Fruit fly (Drosophila melanogaster) whole organism, embryonic: ENCODE results near the gene CG18262.

ENCODE experiments used
- BtbVII ChIP-seq: fragments of 200-800 bp; sonication (Bioruptor generic); optimal IDR thresholded peaks from 3 replicates; lab custom pipeline; 2017; ENCODE audit warnings: missing biosample characterization, mild to moderate bottlenecking, missing genetic modification characterization
- Bteb2 ChIP-seq: fragments of 200-800 bp; sonication (Bioruptor generic); optimal IDR thresholded peaks from 2 replicates; lab custom pipeline; 2016; ENCODE audit warnings: missing biosample characterization, missing genetic modification characterization
- CG12104 ChIP-seq: fragments of 200-800 bp; sonication (Bioruptor generic); optimal IDR thresholded peaks from 3 replicates; lab custom pipeline; 2016; ENCODE audit warnings: missing biosample characterization, missing genetic modification characterization
- CG1233 ChIP-seq: fragments of 200-800 bp; sonication (Bioruptor generic); optimal IDR thresholded peaks from 4 replicates; lab custom pipeline; 2018; ENCODE audit warnings: missing biosample characterization, mild to moderate bottlenecking, missing genetic modification characterization
- CG13775 ChIP-seq: fragments of 200-800 bp; sonication (Bioruptor generic); optimal IDR thresholded peaks from 3 replicates; lab custom pipeline; 2017; ENCODE audit warnings: missing biosample characterization, mild to moderate bottlenecking, missing genetic modification characterization
- CG14965 ChIP-seq: fragments of 200-800 bp; sonication (Bioruptor generic); optimal IDR thresholded peaks from 2 replicates; lab custom pipeline; 2016; ENCODE audit warnings: missing biosample characterization, missing genetic modification characterization, borderline replicate concordance
- CG15269 ChIP-seq: fragments of 200-800 bp; sonication (Bioruptor generic); optimal IDR thresholded peaks from 2 replicates; lab custom pipeline; 2018; ENCODE audit warnings: missing biosample characterization, mild to moderate bottlenecking, missing genetic modification characterization, moderate library complexity
- CG1647 ChIP-seq: fragments of 200-800 bp; sonication (Bioruptor generic); optimal IDR thresholded peaks from 3 replicates; lab custom pipeline; 2016; ENCODE audit warnings: missing biosample characterization, missing genetic modification characterization
- CG16779 ChIP-seq: fragments of 200-800 bp; sonication (Bioruptor generic); IDR thresholded peaks from 2 replicates; pipeline ENCODE4 v1.3.6; 2022; ENCODE audit warnings: missing biosample characterization, missing genetic modification characterization
- CG16813 ChIP-seq: fragments of 200-800 bp; sonication (Bioruptor generic); IDR thresholded peaks from 3 replicates; pipeline ENCODE4 v1.3.6; 2022; ENCODE audit warnings: missing biosample characterization, missing genetic modification characterization; ENCODE audit not compliant: partially characterized antibody
- CG17385 ChIP-seq: fragments of 200-800 bp; sonication (Bioruptor generic); optimal IDR thresholded peaks from 3 replicates; lab custom pipeline; 2018; ENCODE audit warnings: missing biosample characterization, mild to moderate bottlenecking, missing genetic modification characterization
- CG17829 ChIP-seq: fragments of 200-800 bp; optimal IDR thresholded peaks from 2 replicates; lab custom pipeline; 2019; ENCODE audit warnings: missing biosample characterization, mild to moderate bottlenecking, missing genetic modification characterization, moderate library complexity
- CG18619 ChIP-seq: fragments of 200-800 bp; sonication (Bioruptor generic); optimal IDR thresholded peaks from 3 replicates; lab custom pipeline; 2017; ENCODE audit warnings: missing biosample characterization, mild to moderate bottlenecking, missing genetic modification characterization
- CG18764 ChIP-seq: fragments of 200-800 bp; sonication (Bioruptor generic); optimal IDR thresholded peaks from 3 replicates; lab custom pipeline; 2016; ENCODE audit warnings: missing biosample characterization, missing genetic modification characterization
- CG2889 ChIP-seq: fragments of 200-800 bp; sonication (Bioruptor generic); IDR thresholded peaks from 3 replicates; pipeline ENCODE4 v1.3.6; 2022; ENCODE audit warnings: missing biosample characterization, missing genetic modification characterization
- CG4424 ChIP-seq: fragments of 200-800 bp; sonication (Bioruptor generic); optimal IDR thresholded peaks from 3 replicates; lab custom pipeline; 2016; ENCODE audit warnings: missing biosample characterization, missing genetic modification characterization
- CG5953 ChIP-seq: fragments of 200-800 bp; sonication (Bioruptor generic); IDR thresholded peaks from 2 replicates; pipeline ENCODE4 v1.3.6; 2022; ENCODE audit warnings: missing biosample characterization, missing genetic modification characterization
- CG6175 ChIP-seq: fragments of 200-800 bp; sonication (Bioruptor generic); IDR thresholded peaks from 3 replicates; pipeline ENCODE4 v1.3.6; 2022; ENCODE audit warnings: missing biosample characterization, missing genetic modification characterization
- CG6254 ChIP-seq: fragments of 200-800 bp; sonication (Bioruptor generic); optimal IDR thresholded peaks from 3 replicates; lab custom pipeline; 2017; ENCODE audit warnings: mild to moderate bottlenecking, missing biosample characterization, missing genetic modification reagents, missing genetic modification characterization
- CG6272 ChIP-seq: fragments of 200-800 bp; sonication (Bioruptor generic); IDR thresholded peaks from 2 replicates; pipeline ENCODE4 v1.3.6; 2022; ENCODE audit warnings: missing biosample characterization, missing genetic modification characterization
- CG6683 ChIP-seq: fragments of 200-800 bp; sonication (Bioruptor generic); optimal IDR thresholded peaks from 2 replicates; lab custom pipeline; 2017; ENCODE audit warnings: missing biosample characterization, mild to moderate bottlenecking, missing genetic modification characterization, missing genetic modification reagents
- CG8388 ChIP-seq: fragments of 200-800 bp; sonication (Bioruptor generic); optimal IDR thresholded peaks from 2 replicates; lab custom pipeline; 2019; ENCODE audit warnings: missing biosample characterization, mild to moderate bottlenecking, missing genetic modification characterization, moderate library complexity
- GATAe ChIP-seq: fragments of 200-800 bp; sonication (Bioruptor generic); conservative IDR thresholded peaks from 2 replicates; pipeline ENCODE4 v1.3.6; 2022; ENCODE audit warnings: missing biosample characterization, missing genetic modification characterization
- HLH54F ChIP-seq: fragments of 200-800 bp; sonication (Bioruptor generic); optimal IDR thresholded peaks from 3 replicates; lab custom pipeline; 2016; ENCODE audit warnings: missing biosample characterization, missing genetic modification characterization
- Hr51 ChIP-seq, 2 experiments: fragments of 200-800 bp; sonication (Bioruptor generic); optimal IDR thresholded peaks; 2 replicates in 1 of 2; 3 replicates in 1 of 2; lab custom pipeline; 2016 to 2018; ENCODE audit warnings: missing biosample characterization in 2 of 2, missing genetic modification characterization in 2 of 2, mild to moderate bottlenecking in 1 of 2, moderate library complexity in 1 of 2
- Nf-YC ChIP-seq: fragments of 200-800 bp; optimal IDR thresholded peaks from 3 replicates; lab custom pipeline; 2019; ENCODE audit warnings: missing biosample characterization, mild to moderate bottlenecking, missing genetic modification characterization, moderate library complexity
- Side ChIP-seq: fragments of 200-800 bp; sonication (Bioruptor generic); optimal IDR thresholded peaks from 2 replicates; lab custom pipeline; 2016; ENCODE audit warnings: missing biosample characterization, missing genetic modification characterization
- Sox100B ChIP-seq: fragments of 200-800 bp; sonication (Bioruptor generic); optimal IDR thresholded peaks from 3 replicates; lab custom pipeline; 2018; ENCODE audit warnings: missing biosample characterization, mild to moderate bottlenecking, missing genetic modification characterization
- ato ChIP-seq: fragments of 200-800 bp; sonication (Bioruptor generic); IDR thresholded peaks from 2 replicates; pipeline ENCODE4 v1.3.6; 2022; ENCODE audit warnings: missing biosample characterization, missing genetic modification characterization; ENCODE audit not compliant: partially characterized antibody
- cas ChIP-seq: fragments of 200-800 bp; sonication (Bioruptor generic); IDR thresholded peaks from 2 replicates; pipeline ENCODE4 v1.3.6; 2022; ENCODE audit warnings: missing biosample characterization, missing genetic modification characterization
- chm ChIP-seq: fragments of 200-800 bp; sonication (Bioruptor generic); IDR thresholded peaks from 2 replicates; pipeline ENCODE4 v1.3.6; 2022; ENCODE audit warnings: missing biosample characterization, missing genetic modification characterization
- croc ChIP-seq: fragments of 200-800 bp; sonication (Bioruptor generic); conservative IDR thresholded peaks from 3 replicates; pipeline ENCODE4 v1.3.6; 2022; ENCODE audit warnings: missing biosample characterization, missing genetic modification characterization
- dmrt99B ChIP-seq: fragments of 200-800 bp; sonication (Bioruptor generic); optimal IDR thresholded peaks from 2 replicates; lab custom pipeline; 2018; ENCODE audit warnings: missing biosample characterization, mild to moderate bottlenecking, missing genetic modification characterization, moderate library complexity
- ems ChIP-seq: fragments of 200-800 bp; sonication (Bioruptor generic); optimal IDR thresholded peaks from 3 replicates; lab custom pipeline; 2016; ENCODE audit warnings: missing biosample characterization, missing genetic modification characterization
- exex ChIP-seq: fragments of 200-800 bp; sonication (Bioruptor generic); optimal IDR thresholded peaks from 4 replicates; lab custom pipeline; 2018; ENCODE audit warnings: missing biosample characterization, mild to moderate bottlenecking, missing genetic modification characterization, moderate library complexity
- gce ChIP-seq: fragments of 200-800 bp; sonication (Bioruptor generic); IDR thresholded peaks from 3 replicates; pipeline ENCODE4 v1.3.6; 2022; ENCODE audit warnings: missing biosample characterization, missing genetic modification characterization
- gsb-n ChIP-seq: fragments of 200-800 bp; sonication (Bioruptor generic); optimal IDR thresholded peaks from 3 replicates; lab custom pipeline; 2018; ENCODE audit warnings: missing biosample characterization, mild to moderate bottlenecking, missing genetic modification characterization
- ind ChIP-seq: fragments of 200-800 bp; sonication (Bioruptor generic); optimal IDR thresholded peaks from 3 replicates; lab custom pipeline; 2016; ENCODE audit warnings: missing biosample characterization, missing genetic modification characterization
- lmd ChIP-seq: fragments of 200-800 bp; sonication (Bioruptor generic); IDR thresholded peaks from 2 replicates; pipeline ENCODE4 v1.3.6; 2022; ENCODE audit warnings: missing biosample characterization, missing genetic modification characterization
- maf-S ChIP-seq: fragments of 200-800 bp; sonication (Bioruptor generic); optimal IDR thresholded peaks from 2 replicates; lab custom pipeline; 2016; ENCODE audit warnings: missing biosample characterization, missing genetic modification characterization
- otp ChIP-seq: fragments of 200-800 bp; sonication (Bioruptor generic); IDR thresholded peaks from 3 replicates; pipeline ENCODE4, ENCODE4 v1.3.6; 2022; ENCODE audit warnings: missing biosample characterization, missing genetic modification characterization
- phol ChIP-seq: fragments of 200-800 bp; sonication (Bioruptor generic); optimal IDR thresholded peaks from 3 replicates; lab custom pipeline; 2018; ENCODE audit warnings: missing biosample characterization, mild to moderate bottlenecking, missing genetic modification characterization, moderate library complexity
- pum ChIP-seq: fragments of 200-800 bp; sonication (Bioruptor generic); optimal IDR thresholded peaks from 2 replicates; lab custom pipeline; 2016; ENCODE audit warnings: missing biosample characterization, missing genetic modification characterization
- row ChIP-seq: fragments of 200-800 bp; sonication (Bioruptor generic); IDR thresholded peaks from 3 replicates; pipeline ENCODE4 v1.3.6; 2022; ENCODE audit warnings: missing biosample characterization, missing genetic modification characterization
- sens ChIP-seq: fragments of 200-800 bp; sonication (Bioruptor generic); peaks from one replicate; lab custom pipeline; 2016; ENCODE audit warnings: missing biosample characterization, missing genetic modification characterization
- sima ChIP-seq: fragments of 200-800 bp; sonication (Bioruptor generic); optimal IDR thresholded peaks from 2 replicates; lab custom pipeline; 2016; ENCODE audit warnings: missing biosample characterization, missing genetic modification characterization
- slbo ChIP-seq: fragments of 200-800 bp; sonication (Bioruptor generic); IDR thresholded peaks from 2 replicates; pipeline ENCODE4 v1.3.6; 2022; ENCODE audit warnings: missing biosample characterization, missing genetic modification characterization
- tin ChIP-seq: fragments of 200-800 bp; sonication (Bioruptor generic); optimal IDR thresholded peaks from 3 replicates; lab custom pipeline; 2016; ENCODE audit warnings: missing biosample characterization, missing genetic modification characterization
- trem ChIP-seq: fragments of 200-800 bp; optimal IDR thresholded peaks from 3 replicates; lab custom pipeline; 2019; ENCODE audit warnings: missing biosample characterization, mild to moderate bottlenecking, missing genetic modification characterization, moderate library complexity
- unpg ChIP-seq: fragments of 200-800 bp; sonication (Bioruptor generic); optimal IDR thresholded peaks from 3 replicates; lab custom pipeline; 2018; ENCODE audit warnings: missing biosample characterization, mild to moderate bottlenecking, missing genetic modification characterization, moderate library complexity
- zfh2 ChIP-seq: fragments of 200-800 bp; sonication (Bioruptor generic); optimal IDR thresholded peaks from 2 replicates; lab custom pipeline; 2016; ENCODE audit warnings: missing biosample characterization, missing genetic modification characterization

Gene CG18262

dm6 chrX:8125224-8125649 is 27.5 kb upstream of the CG18262 start (continued):
- peak; percentile 49 for TF ChIP-seq tin
- no peak for TF ChIP-seq CG2889 (GFP tag; lab: Robert Waterston, UW)
- TF ChIP-seq otp: no peak
- peak; percentile 27 for TF ChIP-seq CG12104 (GFP tag; lab: Kevin White, UChicago)
- TF ChIP-seq gsb-n (tag; lab: Kevin White, UChicago): peak; percentile 63
- TF ChIP-seq gce (GFP tag; lab: Robert Waterston, UW): no peak
- 0 out of 2 replicates have a peak, but pooled peaks have one; percentile 29 for TF ChIP-seq slbo (GFP tag; lab: Robert Waterston, UW)
- TF ChIP-seq Hr51 (GFP tag; optimal IDR thresholded peaks at IDR 0.05; lab: Kevin White, UChicago): peak in 1 of 2 experiments; percentile 71
- peak; percentile 83 for TF ChIP-seq Sox100B (GFP tag; lab: Kevin White, UChicago)
- no peak for TF ChIP-seq maf-S (GFP tag; lab: Kevin White, UChicago)
- peak; percentile 56 for TF ChIP-seq CG17829 (tag; lab: Kevin White, UChicago)
- peak; percentile 10 for TF ChIP-seq CG1233 (GFP tag; lab: Kevin White, UChicago)
- TF ChIP-seq chm (GFP tag; lab: Robert Waterston, UW): peak; percentile 28; the same call in 1 of the 2 replicates
- TF ChIP-seq CG18619: peak; percentile 33
- TF ChIP-seq CG13775 (GFP tag; lab: Kevin White, UChicago): peak; percentile 43
- TF ChIP-seq sens (GFP tag; lab: Kevin White, UChicago): peak; percentile 63
- TF ChIP-seq Side (GFP tag; lab: Kevin White, UChicago): no peak
- TF ChIP-seq CG14965 (GFP tag; lab: Kevin White, UChicago): no peak
- TF ChIP-seq Bteb2 (GFP tag; lab: Kevin White, UChicago): no peak
- peak; percentile 41 for TF ChIP-seq unpg
- TF ChIP-seq CG1647: no peak
- no peak for TF ChIP-seq sima (GFP tag; lab: Kevin White, UChicago)
- peak; percentile 48 for TF ChIP-seq Nf-YC (tag; lab: Kevin White, UChicago)
- TF ChIP-seq CG6175 (GFP tag; lab: Robert Waterston, UW): no peak
- no peak for TF ChIP-seq CG18764
- 0 out of 2 replicates have a peak, but pooled peaks have one; percentile 31 for TF ChIP-seq CG5953 (GFP tag; lab: Robert Waterston, UW)
- TF ChIP-seq ems (GFP tag; lab: Kevin White, UChicago): no peak
- no peak for TF ChIP-seq pum (GFP tag; lab: Kevin White, UChicago)
- TF ChIP-seq CG15269 (tag; lab: Kevin White, UChicago): peak; percentile 45
- TF ChIP-seq cas (GFP tag; lab: Robert Waterston, UW): no peak
- no peak for TF ChIP-seq CG6683 (GFP tag; lab: Kevin White, UChicago)
- TF ChIP-seq HLH54F (GFP tag; lab: Kevin White, UChicago): no peak
- TF ChIP-seq CG8388 (GFP tag; lab: Kevin White, UChicago): peak; percentile 62
- peak; percentile 57 for TF ChIP-seq CG17385 (GFP tag; lab: Kevin White, UChicago)
- peak; percentile 63 for TF ChIP-seq CG4424 (GFP tag; lab: Kevin White, UChicago)
- TF ChIP-seq GATAe: no peak
- TF ChIP-seq BtbVII (GFP tag; lab: Kevin White, UChicago): no peak
- no peak for TF ChIP-seq exex (tag; lab: Kevin White, UChicago)
- TF ChIP-seq CG16813 (GFP tag; lab: Robert Waterston, UW): no peak
- no peak for TF ChIP-seq ato (GFP tag; lab: Robert Waterston, UW)
- TF ChIP-seq lmd (GFP tag; lab: Robert Waterston, UW): peak; percentile 45; the same call in 1 of the 2 replicates
- no peak for TF ChIP-seq CG16779 (GFP tag; lab: Robert Waterston, UW)
- TF ChIP-seq CG6254 (GFP tag; lab: Kevin White, UChicago): peak; percentile 59
- TF ChIP-seq trem (tag; lab: Kevin White, UChicago): peak; percentile 7
- TF ChIP-seq row (GFP tag; lab: Robert Waterston, UW): peak; percentile 39; the same call in 2 of the 3 replicates
- no peak for TF ChIP-seq zfh2 (GFP tag; lab: Kevin White, UChicago)
- TF ChIP-seq croc (GFP tag; lab: Robert Waterston, UW): peak; percentile 38; the same call in 2 of the 3 replicates
- peak; percentile 76 for TF ChIP-seq phol
- TF ChIP-seq dmrt99B (tag; lab: Kevin White, UChicago): peak; percentile 77
- TF ChIP-seq CG6272 (GFP tag; lab: Robert Waterston, UW): 0 out of 2 replicates have a peak, but pooled peaks have one; percentile 10
- TF ChIP-seq ind (GFP tag; lab: Kevin White, UChicago): peak; percentile 49
